Fruit fly (Drosophila melanogaster) whole organism, embryonic: Measurements from ENCODE around the gene CG14667.
A peak's percentile ranks its signal among the peaks of the same experiment; 100 is the strongest.

Experiments used
- Atf-2 ChIP-seq: fragments of 200-800 bp; sonication (Bioruptor generic); optimal IDR thresholded peaks from 2 replicates; lab custom pipeline; 2016; ENCODE audit warnings: missing biosample characterization, missing genetic modification characterization
- Atf3 ChIP-seq: fragments of 200-800 bp; sonication (Bioruptor generic); optimal IDR thresholded peaks from 3 replicates; lab custom pipeline; 2016; ENCODE audit warnings: missing biosample characterization, missing genetic modification characterization
- CG10147 ChIP-seq: fragments of 200-800 bp; sonication (Bioruptor generic); optimal IDR thresholded peaks from 2 replicates; lab custom pipeline; 2019; ENCODE audit warnings: missing biosample characterization, mild to moderate bottlenecking, missing genetic modification characterization, moderate library complexity
- CG10209 ChIP-seq: fragments of 200-800 bp; sonication (Bioruptor generic); optimal IDR thresholded peaks from 3 replicates; lab custom pipeline; 2017; ENCODE audit warnings: missing biosample characterization, mild to moderate bottlenecking, missing genetic modification characterization, missing genetic modification reagents
- CG10462 ChIP-seq: fragments of 200-800 bp; sonication (Bioruptor generic); optimal IDR thresholded peaks from 2 replicates; lab custom pipeline; 2016; ENCODE audit warnings: missing biosample characterization, missing genetic modification characterization
- CG10654 ChIP-seq: fragments of 200-800 bp; sonication (Bioruptor generic); optimal IDR thresholded peaks from 2 replicates; lab custom pipeline; 2016; ENCODE audit warnings: missing biosample characterization, missing genetic modification characterization
- CG12155 ChIP-seq: fragments of 200-800 bp; sonication (Bioruptor generic); optimal IDR thresholded peaks from 3 replicates; lab custom pipeline; 2016; ENCODE audit warnings: missing biosample characterization, missing genetic modification characterization
- CG12769 ChIP-seq: fragments of 200-800 bp; sonication (Bioruptor generic); optimal IDR thresholded peaks from 2 replicates; lab custom pipeline; 2019; ENCODE audit warnings: missing biosample characterization, mild to moderate bottlenecking, missing genetic modification characterization, moderate library complexity
- CG1647 ChIP-seq: fragments of 200-800 bp; sonication (Bioruptor generic); optimal IDR thresholded peaks from 3 replicates; lab custom pipeline; 2016; ENCODE audit warnings: missing biosample characterization, missing genetic modification characterization
- CG16815 ChIP-seq: fragments of 200-800 bp; sonication (Bioruptor generic); optimal IDR thresholded peaks from 3 replicates; lab custom pipeline; 2017; ENCODE audit warnings: missing biosample characterization, mild to moderate bottlenecking, missing genetic modification characterization
- CG17802 ChIP-seq: fragments of 200-800 bp; sonication (Bioruptor generic); optimal IDR thresholded peaks from 2 replicates; lab custom pipeline; 2018; ENCODE audit warnings: missing biosample characterization, mild to moderate bottlenecking, missing genetic modification characterization, moderate library complexity
- CG18599 ChIP-seq: fragments of 200-800 bp; sonication (Bioruptor generic); optimal IDR thresholded peaks from 3 replicates; lab custom pipeline; 2017; ENCODE audit warnings: missing biosample characterization, missing genetic modification characterization, mild to moderate bottlenecking, moderate library complexity, missing genetic modification reagents
- CG2712 ChIP-seq: fragments of 200-800 bp; optimal IDR thresholded peaks from 3 replicates; lab custom pipeline; 2019; ENCODE audit warnings: missing biosample characterization, mild to moderate bottlenecking, missing genetic modification characterization, moderate library complexity
- CG30403 ChIP-seq: fragments of 200-800 bp; sonication (Bioruptor generic); optimal IDR thresholded peaks from 3 replicates; lab custom pipeline; 2016; ENCODE audit warnings: missing biosample characterization, missing genetic modification characterization
- CG32767 ChIP-seq: fragments of 200-800 bp; sonication (Bioruptor generic); IDR thresholded peaks from 2 replicates; pipeline ENCODE4 v1.3.6; 2022; ENCODE audit warnings: missing biosample characterization, missing genetic modification characterization
- CG3847 ChIP-seq: fragments of 200-800 bp; sonication (Bioruptor generic); IDR thresholded peaks from 2 replicates; pipeline ENCODE4 v1.3.6; 2022; ENCODE audit warnings: missing biosample characterization, missing genetic modification characterization
- CG5180 ChIP-seq: fragments of 200-800 bp; sonication (Bioruptor generic); optimal IDR thresholded peaks from 3 replicates; lab custom pipeline; 2017; ENCODE audit warnings: missing biosample characterization, missing genetic modification characterization, mild to moderate bottlenecking, moderate library complexity, missing genetic modification reagents
- CG6765 ChIP-seq: fragments of 200-800 bp; sonication (Bioruptor generic); optimal IDR thresholded peaks from 3 replicates; lab custom pipeline; 2017; ENCODE audit warnings: missing biosample characterization, mild to moderate bottlenecking, missing genetic modification characterization
- CG7839 ChIP-seq: fragments of 200-800 bp; sonication (Bioruptor generic); optimal IDR thresholded peaks from 3 replicates; lab custom pipeline; 2018; ENCODE audit warnings: missing biosample characterization, mild to moderate bottlenecking, missing genetic modification characterization, moderate library complexity
- Chrac-16 ChIP-seq: fragments of 200-800 bp; sonication (Bioruptor generic); optimal IDR thresholded peaks from 3 replicates; lab custom pipeline; 2016; ENCODE audit warnings: missing biosample characterization, missing genetic modification characterization
- D19A ChIP-seq: fragments of 200-800 bp; optimal IDR thresholded peaks from 3 replicates; lab custom pipeline; 2019; ENCODE audit warnings: missing biosample characterization, mild to moderate bottlenecking, missing genetic modification characterization, moderate library complexity
- Fer3 ChIP-seq: fragments of 200-800 bp; sonication (Bioruptor generic); optimal IDR thresholded peaks from 2 replicates; lab custom pipeline; 2018; ENCODE audit warnings: missing biosample characterization, mild to moderate bottlenecking, missing genetic modification characterization, moderate library complexity
- Hand ChIP-seq: fragments of 200-800 bp; sonication (Bioruptor generic); optimal IDR thresholded peaks from 2 replicates; lab custom pipeline; 2017; ENCODE audit warnings: mild to moderate bottlenecking, missing biosample characterization, missing genetic modification reagents, missing genetic modification characterization
- MBD-R2 ChIP-seq: fragments of 200-800 bp; sonication (Bioruptor generic); IDR thresholded peaks from 2 replicates; pipeline ENCODE4 v1.3.6; 2022; ENCODE audit warnings: missing biosample characterization, missing genetic modification characterization
- Meics ChIP-seq: fragments of 200-800 bp; sonication (Bioruptor generic); optimal IDR thresholded peaks from 2 replicates; lab custom pipeline; 2017; ENCODE audit warnings: missing biosample characterization, mild to moderate bottlenecking, missing genetic modification characterization
- NC2α ChIP-seq: fragments of 200-800 bp; sonication (Bioruptor generic); optimal IDR thresholded peaks from 2 replicates; lab custom pipeline; 2016; ENCODE audit warnings: missing biosample characterization, missing genetic modification characterization
- Nf-YC ChIP-seq: fragments of 200-800 bp; optimal IDR thresholded peaks from 3 replicates; lab custom pipeline; 2019; ENCODE audit warnings: missing biosample characterization, mild to moderate bottlenecking, missing genetic modification characterization, moderate library complexity
- Rx ChIP-seq: fragments of 200-800 bp; sonication (Bioruptor generic); IDR thresholded peaks from 2 replicates; pipeline ENCODE4 v1.3.6; 2022; ENCODE audit warnings: missing biosample characterization, missing genetic modification characterization
- Scr ChIP-seq: fragments of 200-800 bp; sonication (Bioruptor generic); IDR thresholded peaks from 2 replicates; pipeline ENCODE4 v1.3.6; 2022; ENCODE audit warnings: missing biosample characterization, missing genetic modification characterization; ENCODE audit not compliant: partially characterized antibody
- Sox102F ChIP-seq: fragments of 200-800 bp; sonication (Bioruptor generic); optimal IDR thresholded peaks from 2 replicates; lab custom pipeline; 2018; ENCODE audit warnings: missing biosample characterization, mild to moderate bottlenecking, missing genetic modification characterization, moderate library complexity
- Spps ChIP-seq: fragments of 200-800 bp; sonication (Bioruptor generic); optimal IDR thresholded peaks from 2 replicates; lab custom pipeline; 2018; ENCODE audit warnings: missing biosample characterization, mild to moderate bottlenecking, missing genetic modification characterization
- YL-1 ChIP-seq: fragments of 200-800 bp; sonication (Bioruptor generic); optimal IDR thresholded peaks from 3 replicates; lab custom pipeline; 2017; ENCODE audit warnings: missing biosample characterization, mild to moderate bottlenecking, missing genetic modification characterization
- al ChIP-seq: fragments of 200-800 bp; sonication (Bioruptor generic); IDR thresholded peaks from 2 replicates; pipeline ENCODE4 v1.3.6; 2022; ENCODE audit warnings: missing biosample characterization, missing genetic modification characterization
- cwo ChIP-seq: fragments of 200-800 bp; sonication (Bioruptor generic); optimal IDR thresholded peaks from 3 replicates; lab custom pipeline; 2017; ENCODE audit warnings: missing biosample characterization, missing genetic modification characterization, mild to moderate bottlenecking, moderate library complexity, missing genetic modification reagents
- dimm ChIP-seq: fragments of 200-800 bp; sonication (Bioruptor generic); IDR thresholded peaks from 2 replicates; pipeline ENCODE4 v1.3.6; 2022; ENCODE audit warnings: missing biosample characterization, missing genetic modification characterization
- dmrt99B ChIP-seq: fragments of 200-800 bp; sonication (Bioruptor generic); optimal IDR thresholded peaks from 2 replicates; lab custom pipeline; 2018; ENCODE audit warnings: missing biosample characterization, mild to moderate bottlenecking, missing genetic modification characterization, moderate library complexity
- dpn ChIP-seq, 2 experiments: fragments of 200-800 bp; sonication (Bioruptor generic); optimal IDR thresholded peaks; 3 replicates each; lab custom pipeline; 2016; ENCODE audit warnings: missing biosample characterization in 2 of 2, missing genetic modification characterization in 2 of 2
- emc ChIP-seq: fragments of 200-800 bp; sonication (Bioruptor generic); optimal IDR thresholded peaks from 2 replicates; lab custom pipeline; 2016; ENCODE audit warnings: missing biosample characterization, missing genetic modification characterization
- gsb ChIP-seq: fragments of 200-800 bp; sonication (Bioruptor generic); IDR thresholded peaks from 2 replicates; pipeline ENCODE4 v1.3.6; 2022; ENCODE audit warnings: missing biosample characterization, missing genetic modification characterization
- hb ChIP-seq: fragments of 200-800 bp; sonication (Bioruptor generic); IDR thresholded peaks from 3 replicates; pipeline ENCODE4 v1.3.6; 2022; ENCODE audit warnings: missing biosample characterization, missing genetic modification characterization; ENCODE audit not compliant: partially characterized antibody
- mam ChIP-seq: fragments of 200-800 bp; sonication (Bioruptor generic); optimal IDR thresholded peaks from 3 replicates; lab custom pipeline; 2016; ENCODE audit warnings: missing biosample characterization, missing genetic modification characterization
- odd ChIP-seq: fragments of 200-800 bp; sonication (Bioruptor generic); optimal IDR thresholded peaks from 2 replicates; lab custom pipeline; 2017; ENCODE audit warnings: missing biosample characterization, mild to moderate bottlenecking, missing genetic modification characterization
- onecut ChIP-seq: fragments of 200-800 bp; sonication (Bioruptor generic); IDR thresholded peaks from 2 replicates; pipeline ENCODE4 v1.3.6; 2022; ENCODE audit warnings: missing biosample characterization, missing genetic modification characterization
- pfk ChIP-seq: fragments of 200-800 bp; sonication (Bioruptor generic); optimal IDR thresholded peaks from 2 replicates; lab custom pipeline; 2018; ENCODE audit warnings: missing biosample characterization, mild to moderate bottlenecking, missing genetic modification characterization, moderate library complexity
- run ChIP-seq: fragments of 200-800 bp; sonication (Bioruptor generic); optimal IDR thresholded peaks from 3 replicates; lab custom pipeline; 2018; ENCODE audit warnings: missing biosample characterization, mild to moderate bottlenecking, missing genetic modification characterization
- sens-2 ChIP-seq: fragments of 200-800 bp; sonication (Bioruptor generic); IDR thresholded peaks from 2 replicates; pipeline ENCODE4 v1.3.6; 2022; ENCODE audit warnings: missing biosample characterization, missing genetic modification characterization
- seq ChIP-seq: fragments of 200-800 bp; sonication (Bioruptor generic); IDR thresholded peaks from 2 replicates; pipeline ENCODE4 v1.3.6; 2022; ENCODE audit warnings: missing biosample characterization, missing genetic modification characterization
- sima ChIP-seq: fragments of 200-800 bp; sonication (Bioruptor generic); optimal IDR thresholded peaks from 2 replicates; lab custom pipeline; 2016; ENCODE audit warnings: missing biosample characterization, missing genetic modification characterization
- sqz ChIP-seq: fragments of 200-800 bp; sonication (Bioruptor generic); optimal IDR thresholded peaks from 3 replicates; lab custom pipeline; 2018; ENCODE audit warnings: missing biosample characterization, mild to moderate bottlenecking, missing genetic modification characterization
- tio ChIP-seq: fragments of 200-800 bp; sonication (Bioruptor generic); optimal IDR thresholded peaks from 2 replicates; lab custom pipeline; 2017; ENCODE audit warnings: missing biosample characterization, missing genetic modification characterization, inconsistent platforms
- ttk ChIP-seq: fragments of 200-800 bp; sonication (Bioruptor generic); IDR thresholded peaks from 2 replicates; pipeline ENCODE4 v2.1.2; 2022; ENCODE audit warnings: missing biosample characterization, missing genetic modification characterization

The CG14667 gene

dm6 chr3R:5412987-5413386, 38.2 kb downstream of the CG14667 start (continued):
- no peak for TF ChIP-seq NC2α (GFP tag; lab: Kevin White, UChicago)
- TF ChIP-seq MBD-R2 (GFP tag; lab: Robert Waterston, UW), result no peak
- peak; percentile 5 to 29 for TF ChIP-seq dpn (GFP tag; optimal IDR thresholded peaks at IDR 0.05; lab: Kevin White, UChicago)
- TF ChIP-seq al (GFP tag; lab: Robert Waterston, UW), result no peak
- no peak for TF ChIP-seq Atf3 (GFP tag; lab: Kevin White, UChicago)
- TF ChIP-seq seq, result no peak
- no peak for TF ChIP-seq sens-2
- no peak for TF ChIP-seq dimm (GFP tag; lab: Robert Waterston, UW)
- peak; percentile 58 for TF ChIP-seq CG2712 (tag; lab: Kevin White, UChicago)
- peak; percentile 23 for TF ChIP-seq CG16815 (GFP tag; lab: Kevin White, UChicago)
- TF ChIP-seq hb (GFP tag; lab: Robert Waterston, UW), result no peak
- no peak for TF ChIP-seq CG1647 (GFP tag; lab: Kevin White, UChicago)
- peak; percentile 50 for TF ChIP-seq cwo (GFP tag; lab: Kevin White, UChicago)
- peak; percentile 27 for TF ChIP-seq Chrac-16 (GFP tag; lab: Kevin White, UChicago)
- peak; percentile 72 for TF ChIP-seq CG18599 (GFP tag; lab: Kevin White, UChicago)
- no peak for TF ChIP-seq odd
- TF ChIP-seq tio (GFP tag; lab: Kevin White, UChicago), result peak; percentile 35
- peak; percentile 69 for TF ChIP-seq dmrt99B (tag; lab: Kevin White, UChicago)
- peak; percentile 64 for TF ChIP-seq Meics (GFP tag; lab: Kevin White, UChicago)
- TF ChIP-seq CG10209, result peak; percentile 56
- TF ChIP-seq CG12155 (GFP tag; lab: Kevin White, UChicago), result peak; percentile 10
- no peak for TF ChIP-seq CG3847 (GFP tag; lab: Robert Waterston, UW)
- TF ChIP-seq CG5180, result peak; percentile 12
- no peak for TF ChIP-seq CG10462 (GFP tag; lab: Kevin White, UChicago)
- peak; percentile 45 for TF ChIP-seq CG6765 (GFP tag; lab: Kevin White, UChicago)
- no peak for TF ChIP-seq Atf-2
- TF ChIP-seq Sox102F (GFP tag; lab: Kevin White, UChicago), result peak; percentile 54
- TF ChIP-seq gsb, result no peak
- TF ChIP-seq mam (GFP tag; lab: Kevin White, UChicago), result peak; percentile 6
- no peak for TF ChIP-seq sqz (GFP tag; lab: Kevin White, UChicago)
- TF ChIP-seq CG17802 (tag; lab: Kevin White, UChicago), result no peak
- no peak for TF ChIP-seq Scr (GFP tag; lab: Robert Waterston, UW)
- TF ChIP-seq Fer3, result peak; percentile 45
- TF ChIP-seq Rx (GFP tag; lab: Robert Waterston, UW), result no peak
- no peak for TF ChIP-seq ttk (GFP tag; lab: Robert Waterston, UW)
- TF ChIP-seq onecut (GFP tag; lab: Robert Waterston, UW), result no peak
- TF ChIP-seq sima (GFP tag; lab: Kevin White, UChicago), result no peak
- TF ChIP-seq CG30403 (GFP tag; lab: Kevin White, UChicago), result peak; percentile 31
- peak; percentile 15 for TF ChIP-seq CG10654 (GFP tag; lab: Kevin White, UChicago)
- TF ChIP-seq YL-1 (GFP tag; lab: Kevin White, UChicago), result no peak
- TF ChIP-seq emc, result no peak
- no peak for TF ChIP-seq Spps
- no peak for TF ChIP-seq run
- no peak for TF ChIP-seq pfk (GFP tag; lab: Kevin White, UChicago)
- peak; percentile 62 for TF ChIP-seq Hand
- TF ChIP-seq CG12769 (tag; lab: Kevin White, UChicago), result no peak
- peak; percentile 63 for TF ChIP-seq CG7839 (tag; lab: Kevin White, UChicago)
- TF ChIP-seq D19A (tag; lab: Kevin White, UChicago), result peak; percentile 2
- peak; percentile 37 for TF ChIP-seq CG10147 (GFP tag; lab: Kevin White, UChicago)
- TF ChIP-seq CG32767, result no peak
- TF ChIP-seq Nf-YC (tag; lab: Kevin White, UChicago), result peak; percentile 45
